Worm (Caenorhabditis elegans) whole organism, mixed stage, embryonic: Measurements from ENCODE around the gene erp-44.3.

Experiments
- M03D4.4 ChIP-seq: sonication (generic microtip); optimal IDR thresholded peaks from 2 replicates; lab custom pipeline; 2017; ENCODE audit warnings: mild to moderate bottlenecking, missing genetic modification characterization, missing compliant biosample characterization
- bed-3 ChIP-seq: fragments of 200-800 bp; sonication (Bioruptor generic); optimal IDR thresholded peaks from 3 replicates; lab custom pipeline; 2018; ENCODE audit warnings: mild to moderate bottlenecking, missing genetic modification characterization, moderate library complexity, missing compliant biosample characterization
- blmp-1 ChIP-seq: fragments of 150-350 bp; optimal IDR thresholded peaks from 2 replicates; lab custom pipeline; 2014; ENCODE audit warnings: missing biosample characterization, missing genetic modification characterization
- ceh-39 ChIP-seq: fragments of 150-350 bp; optimal IDR thresholded peaks from 2 replicates; lab custom pipeline; 2014; ENCODE audit warnings: missing biosample characterization, missing genetic modification characterization
- ceh-43 ChIP-seq: fragments of 200-800 bp; sonication (Bioruptor generic); optimal IDR thresholded peaks from 2 replicates; lab custom pipeline; 2018; ENCODE audit warnings: mild to moderate bottlenecking, missing genetic modification characterization, moderate library complexity, missing compliant biosample characterization
- ceh-83 ChIP-seq: fragments of 200-800 bp; sonication (Bioruptor generic); optimal IDR thresholded peaks from 2 replicates; lab custom pipeline; 2018; ENCODE audit warnings: mild to moderate bottlenecking, missing genetic modification characterization, missing compliant biosample characterization
- ces-1 ChIP-seq: fragments of 150-350 bp; optimal IDR thresholded peaks from 2 replicates; lab custom pipeline; 2014; ENCODE audit warnings: missing biosample characterization, missing genetic modification reagents, missing genetic modification characterization
- cnd-1 ChIP-seq: fragments of 200-800 bp; sonication (Bioruptor generic); optimal IDR thresholded peaks from 2 replicates; lab custom pipeline; 2018; ENCODE audit warnings: mild to moderate bottlenecking, missing genetic modification characterization, missing compliant biosample characterization
- drap-1 ChIP-seq: fragments of 200-800 bp; sonication (Bioruptor generic); optimal IDR thresholded peaks from 3 replicates; lab custom pipeline; 2018; ENCODE audit warnings: mild to moderate bottlenecking, missing genetic modification characterization, missing compliant biosample characterization
- elt-1 ChIP-seq: sonication (generic microtip); optimal IDR thresholded peaks from 2 replicates; lab custom pipeline; 2017; ENCODE audit warnings: missing genetic modification characterization, mild to moderate bottlenecking, missing compliant biosample characterization, antibody characterized with exemption, moderate library complexity, borderline replicate concordance; ENCODE audit not compliant: insufficient read depth
- elt-3 ChIP-seq: fragments of 150-350 bp; optimal IDR thresholded peaks from 2 replicates; lab custom pipeline; 2014; ENCODE audit warnings: missing biosample characterization, missing genetic modification characterization
- flh-1 ChIP-seq: fragments of 200-800 bp; sonication (Bioruptor generic); optimal IDR thresholded peaks from 2 replicates; lab custom pipeline; 2018; ENCODE audit warnings: mild to moderate bottlenecking, missing genetic modification characterization, moderate library complexity, missing compliant biosample characterization
- ham-2 ChIP-seq: fragments of 200-800 bp; sonication (Bioruptor generic); optimal IDR thresholded peaks from 2 replicates; lab custom pipeline; 2018; ENCODE audit warnings: mild to moderate bottlenecking, missing genetic modification characterization, missing compliant biosample characterization
- hlh-1 ChIP-seq: fragments of 150-350 bp; optimal IDR thresholded peaks from 2 replicates; lab custom pipeline; 2014; ENCODE audit warnings: missing biosample characterization, missing genetic modification reagents, missing genetic modification characterization
- lsy-2 ChIP-seq: fragments of 150-350 bp; optimal IDR thresholded peaks from 2 replicates; lab custom pipeline; 2014; ENCODE audit warnings: missing biosample characterization, missing genetic modification characterization
- mab-5 ChIP-seq: fragments of 150-350 bp; optimal IDR thresholded peaks from 2 replicates; lab custom pipeline; 2014; ENCODE audit warnings: missing biosample characterization, missing genetic modification characterization
- mls-2 ChIP-seq: sonication (generic microtip); optimal IDR thresholded peaks from 2 replicates; lab custom pipeline; 2016; ENCODE audit warnings: mild to moderate bottlenecking, missing genetic modification characterization, moderate library complexity, missing compliant biosample characterization
- nhr-12 ChIP-seq: fragments of 150-350 bp; optimal IDR thresholded peaks from 2 replicates; lab custom pipeline; 2014; ENCODE audit warnings: missing biosample characterization, missing genetic modification characterization
- nhr-237 ChIP-seq: fragments of 150-350 bp; optimal IDR thresholded peaks from 2 replicates; lab custom pipeline; 2014; ENCODE audit warnings: missing biosample characterization, missing genetic modification characterization
- nhr-28 ChIP-seq: fragments of 150-350 bp; optimal IDR thresholded peaks from 2 replicates; lab custom pipeline; 2014; ENCODE audit warnings: missing biosample characterization, missing genetic modification characterization
- nhr-76 ChIP-seq: sonication (generic microtip); optimal IDR thresholded peaks from 2 replicates; lab custom pipeline; 2017; ENCODE audit warnings: missing biosample characterization, missing genetic modification characterization
- pha-4 ChIP-seq: fragments of 150-350 bp; optimal IDR thresholded peaks from 2 replicates; lab custom pipeline; 2018; ENCODE audit warnings: missing biosample characterization, missing genetic modification reagents, missing genetic modification characterization
- sem-2 ChIP-seq: fragments of 200-800 bp; sonication (Bioruptor generic); optimal IDR thresholded peaks from 2 replicates; lab custom pipeline; 2018; ENCODE audit warnings: mild to moderate bottlenecking, missing genetic modification characterization, missing compliant biosample characterization
- snpc-4 ChIP-seq: fragments of 150-350 bp; optimal IDR thresholded peaks from 2 replicates; lab custom pipeline; 2014; ENCODE audit warnings: missing biosample characterization, missing genetic modification characterization
- sptf-1 ChIP-seq: sonication (generic microtip); optimal IDR thresholded peaks from 2 replicates; lab custom pipeline; 2017; ENCODE audit warnings: mild to moderate bottlenecking, missing genetic modification characterization, moderate library complexity, missing compliant biosample characterization
- tbx-8 ChIP-seq: fragments of 200-800 bp; sonication (Bioruptor generic); optimal IDR thresholded peaks from 2 replicates; lab custom pipeline; 2018; ENCODE audit warnings: mild to moderate bottlenecking, missing genetic modification characterization, moderate library complexity, missing compliant biosample characterization
- unc-120 ChIP-seq: sonication (generic microtip); optimal IDR thresholded peaks from 2 replicates; lab custom pipeline; 2017; ENCODE audit warnings: missing genetic modification characterization, missing compliant biosample characterization; ENCODE audit not compliant: poor library complexity, severe bottlenecking
- unc-39 ChIP-seq: fragments of 150-350 bp; optimal IDR thresholded peaks from 2 replicates; lab custom pipeline; 2014; ENCODE audit warnings: missing biosample characterization, missing genetic modification characterization
- unc-62 ChIP-seq: fragments of 150-350 bp; optimal IDR thresholded peaks from 2 replicates; lab custom pipeline; 2014; ENCODE audit warnings: missing biosample characterization, missing genetic modification reagents, missing genetic modification characterization
- zip-8 ChIP-seq: fragments of 150-350 bp; optimal IDR thresholded peaks from 2 replicates; lab custom pipeline; 2014; ENCODE audit warnings: missing biosample characterization, missing genetic modification characterization
- ztf-11 ChIP-seq: fragments of 150-350 bp; optimal IDR thresholded peaks from 2 replicates; lab custom pipeline; 2014; ENCODE audit warnings: missing biosample characterization, missing genetic modification characterization

Gene erp-44.3

DNA sequence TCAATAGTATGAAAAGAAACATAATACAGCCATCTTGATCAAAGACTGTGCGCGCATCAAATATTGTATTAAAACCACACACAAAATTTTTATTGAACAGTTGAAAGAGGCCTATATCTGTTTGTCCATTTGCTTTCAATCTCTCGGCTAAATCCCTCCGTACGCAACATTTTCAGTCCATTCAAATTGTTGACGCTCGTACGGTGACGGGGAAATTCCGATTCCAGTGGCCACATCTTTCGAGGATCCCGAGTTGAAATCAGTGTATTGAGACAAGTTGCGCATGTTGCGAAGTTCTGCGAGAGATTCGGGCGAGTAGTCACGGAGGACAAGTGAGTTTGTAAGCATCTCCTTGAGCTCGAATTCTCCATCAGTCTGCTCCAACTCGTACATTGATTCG, 42.1 kb downstream of the erp-44.3 start:
- TF ChIP-seq drap-1 (GFP tag; lab: Kevin White, UChicago) (no peak), ceh-83 (GFP tag; lab: Kevin White, UChicago) (no peak), sem-2 (no peak), hlh-1 (tag; lab: Kevin White, UChicago) (no peak), pha-4 (tag; lab: Kevin White, UChicago) (no peak)

DNA sequence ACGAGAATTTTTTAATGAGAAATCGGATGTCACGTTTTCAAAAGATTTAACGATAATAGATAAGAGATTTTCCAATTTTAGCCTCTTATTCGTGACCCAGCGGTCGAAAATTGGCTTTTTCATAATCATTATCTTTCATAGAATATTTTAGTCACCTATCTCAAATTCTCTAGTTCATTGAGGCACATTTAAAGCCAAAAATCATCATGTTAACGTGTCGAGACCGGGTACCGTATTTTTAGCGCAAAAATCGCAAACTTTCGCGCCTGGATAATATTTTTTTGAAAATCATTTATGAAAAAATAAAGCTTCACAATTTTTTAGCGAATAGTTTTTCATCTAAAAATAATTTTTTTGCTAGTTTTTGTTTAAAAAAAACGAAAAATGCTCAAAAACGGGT, 43.5 kb downstream of the erp-44.3 start, which contains the start of gene B0218.7:
Gene B0218.7, minus strand, starts transcription at position 101 of the 400 bp plus-strand sequence.
- TF ChIP-seq ces-1 (GFP tag; lab: Kevin White, UChicago): no peak
- no peak for TF ChIP-seq lsy-2 (tag; lab: Kevin White, UChicago)
- no peak for TF ChIP-seq pha-4 (tag; lab: Kevin White, UChicago)
- TF ChIP-seq drap-1 (GFP tag; lab: Kevin White, UChicago): no peak
- no peak for TF ChIP-seq zip-8 (tag; lab: Kevin White, UChicago)
- TF ChIP-seq unc-62 (GFP tag; lab: Kevin White, UChicago): no peak
- no peak for TF ChIP-seq ceh-83 (GFP tag; lab: Kevin White, UChicago)
- TF ChIP-seq ham-2 (GFP tag; lab: Kevin White, UChicago): no peak
- TF ChIP-seq flh-1 (GFP tag; lab: Kevin White, UChicago): no peak
- TF ChIP-seq tbx-8 (GFP tag; lab: Kevin White, UChicago): no peak
- TF ChIP-seq unc-120 (tag; lab: Kevin White, UChicago): no peak
- no peak for TF ChIP-seq nhr-12 (tag; lab: Kevin White, UChicago)
- TF ChIP-seq snpc-4 (tag; lab: Kevin White, UChicago): no peak
- no peak for TF ChIP-seq nhr-237 (tag; lab: Kevin White, UChicago)
- TF ChIP-seq elt-1: no peak

DNA sequence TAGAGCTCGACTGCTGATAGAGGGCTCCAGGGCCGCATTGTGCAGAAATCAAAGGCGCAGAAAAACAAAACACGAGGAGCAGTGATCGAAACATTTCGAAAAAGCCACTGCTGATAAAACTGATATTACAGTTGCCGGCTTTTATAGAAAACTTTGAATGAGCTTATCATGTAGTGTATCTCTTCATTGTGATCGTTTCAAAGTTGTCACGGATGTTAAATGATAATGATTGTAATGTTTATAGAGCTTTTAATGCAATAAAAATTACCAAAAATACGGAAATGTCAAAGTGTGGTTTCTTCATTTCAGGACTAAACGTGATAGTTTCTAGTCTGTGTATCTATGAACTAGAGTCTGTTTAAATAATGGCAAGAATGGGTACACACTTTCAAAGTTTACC, 46.2 kb downstream of the erp-44.3 start, which contains the start of gene clec-52:
Gene clec-52, minus strand, starts transcription at position 101 of the 400 bp plus-strand sequence.
- no peak for TF ChIP-seq M03D4.4 (tag; lab: Kevin White, UChicago)
- no peak for TF ChIP-seq drap-1 (GFP tag; lab: Kevin White, UChicago)
- no peak for TF ChIP-seq sptf-1 (tag; lab: Kevin White, UChicago)
- TF ChIP-seq flh-1 (GFP tag; lab: Kevin White, UChicago): no peak
- TF ChIP-seq elt-1: no peak
- TF ChIP-seq unc-62 (GFP tag; lab: Kevin White, UChicago): no peak
- TF ChIP-seq unc-39: no peak
- no peak for TF ChIP-seq nhr-28 (tag; lab: Kevin White, UChicago)
- no peak for TF ChIP-seq bed-3
- no peak for TF ChIP-seq pha-4 (tag; lab: Kevin White, UChicago)

DNA sequence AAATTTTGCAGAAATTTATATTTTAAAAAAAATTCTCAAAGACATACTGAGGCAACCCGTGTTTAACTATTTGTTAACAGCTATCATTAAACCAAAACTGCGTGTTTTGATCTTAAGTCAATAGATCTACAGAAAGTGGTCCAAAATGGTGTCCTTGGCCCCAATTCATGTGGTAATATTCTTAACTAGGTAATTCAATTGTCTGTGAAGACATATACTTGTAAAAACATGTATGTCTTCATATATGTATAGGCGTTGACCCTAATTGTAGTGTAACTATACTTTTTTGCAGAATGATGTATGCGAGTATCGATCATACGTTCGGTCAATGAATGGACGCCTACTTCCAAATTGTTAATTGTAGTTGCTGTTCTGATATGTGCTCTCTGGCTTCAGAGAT, 47.2 kb downstream of the erp-44.3 start, which contains the start of gene C07G1.15:
Gene C07G1.15, plus strand, starts transcription at position 301 of the 400 bp plus-strand sequence.
- TF ChIP-seq elt-3: no peak
- no peak for TF ChIP-seq lsy-2 (tag; lab: Kevin White, UChicago)
- TF ChIP-seq unc-120 (tag; lab: Kevin White, UChicago): no peak
- TF ChIP-seq sem-2: no peak
- TF ChIP-seq mab-5 (tag; lab: Kevin White, UChicago): no peak
- no peak for TF ChIP-seq zip-8 (tag; lab: Kevin White, UChicago)
- no peak for TF ChIP-seq nhr-28 (tag; lab: Kevin White, UChicago)
- no peak for TF ChIP-seq ceh-83 (GFP tag; lab: Kevin White, UChicago)
- TF ChIP-seq, all 35 proteins: peak for 0

DNA sequence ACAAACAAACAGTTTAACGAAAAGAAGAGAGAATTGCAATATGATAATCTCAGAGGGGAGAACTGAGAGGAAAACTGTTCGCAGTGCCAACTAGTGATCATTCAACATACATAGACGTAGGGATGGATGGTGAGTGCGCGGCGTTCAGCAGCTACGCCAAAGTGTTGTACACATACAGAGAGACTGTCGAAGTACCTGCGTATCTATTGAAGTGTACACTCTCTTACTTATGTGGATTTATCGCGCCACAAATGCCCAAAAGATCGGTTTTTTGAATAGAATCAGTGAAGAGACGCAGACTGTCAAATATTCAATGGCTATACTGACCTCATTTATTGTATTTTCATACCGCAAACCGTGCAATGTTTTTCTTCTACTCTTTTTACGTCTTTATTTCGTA, 47.8 kb downstream of the erp-44.3 start:
- TF ChIP-seq ham-2 (GFP tag; lab: Kevin White, UChicago) (peak; percentile 86), nhr-237 (tag; lab: Kevin White, UChicago) (peak; percentile 29), mls-2 (no peak), elt-3 (peak; percentile 51), pha-4 (tag; lab: Kevin White, UChicago) (peak; percentile 58)

DNA sequence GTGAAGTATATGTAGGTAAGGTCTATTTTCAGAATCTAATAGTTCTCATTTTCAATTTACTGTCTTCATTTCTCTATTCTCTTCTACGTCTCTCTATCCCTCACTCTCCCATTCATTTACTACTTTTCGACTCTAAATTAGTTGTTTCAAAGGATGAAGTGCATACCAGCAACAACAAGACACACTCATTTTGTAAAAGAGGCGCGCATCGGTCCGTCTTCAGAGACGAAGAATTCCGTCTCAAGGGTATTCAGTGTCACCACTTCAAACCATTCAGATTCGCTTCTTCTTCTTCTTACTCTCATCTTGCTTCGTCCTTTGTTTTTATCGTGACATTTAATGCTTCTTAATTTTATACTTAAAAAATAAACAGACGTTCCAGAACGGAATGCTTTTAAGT, 48.9 kb downstream of the erp-44.3 start:
- TF ChIP-seq snpc-4 (tag; lab: Kevin White, UChicago): no peak
- no peak for TF ChIP-seq ztf-11 (tag; lab: Kevin White, UChicago)
- TF ChIP-seq ceh-39: no peak
- no peak for TF ChIP-seq sptf-1 (tag; lab: Kevin White, UChicago)
- TF ChIP-seq nhr-12 (tag; lab: Kevin White, UChicago): no peak
- no peak for TF ChIP-seq pha-4 (tag; lab: Kevin White, UChicago)
- TF ChIP-seq cnd-1: no peak
- TF ChIP-seq ceh-43 (GFP tag; lab: Kevin White, UChicago): no peak
- no peak for TF ChIP-seq lsy-2 (tag; lab: Kevin White, UChicago)
- no peak for TF ChIP-seq mab-5 (tag; lab: Kevin White, UChicago)
- TF ChIP-seq blmp-1 (tag; lab: Kevin White, UChicago): no peak
- TF ChIP-seq ces-1 (GFP tag; lab: Kevin White, UChicago): no peak
- no peak for TF ChIP-seq ceh-83 (GFP tag; lab: Kevin White, UChicago)
- no peak for TF ChIP-seq nhr-28 (tag; lab: Kevin White, UChicago)
- no peak for TF ChIP-seq M03D4.4 (tag; lab: Kevin White, UChicago)
- no peak for TF ChIP-seq nhr-237 (tag; lab: Kevin White, UChicago)
- TF ChIP-seq hlh-1 (tag; lab: Kevin White, UChicago): no peak
- TF ChIP-seq nhr-76 (tag; lab: Kevin White, UChicago): no peak
- no peak for TF ChIP-seq elt-1
